Fruit fly (Drosophila melanogaster): ENCODE results near the gene Cpr72Ec.

Cpr72Ec gene

DNA sequence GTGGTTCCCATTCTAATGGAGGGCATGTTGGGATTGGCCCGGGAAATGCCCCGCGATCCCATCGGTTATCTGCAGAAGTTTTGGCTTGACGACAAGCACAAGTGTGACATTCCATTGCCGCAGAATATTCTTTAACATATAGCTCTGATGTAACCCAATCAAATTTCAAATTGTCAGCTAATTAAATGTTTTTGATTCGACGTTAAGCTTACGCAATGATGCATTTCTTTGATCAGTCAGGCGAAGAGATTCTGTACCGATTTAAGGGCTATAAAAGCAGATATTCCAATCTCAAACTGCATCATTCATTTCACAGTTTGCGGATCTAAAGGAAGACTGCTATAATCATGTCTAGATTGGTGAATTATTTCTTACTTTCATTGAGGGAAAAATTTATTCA, 35.5 kb downstream of the Cpr72Ec start, which contains the start of gene retinin:
Gene retinin (plus strand): TSS at position 301 of the 400 bp plus-strand sequence.
- TF ChIP-seq jim (GFP tag; optimal IDR thresholded peaks at IDR 0.05): no peak
- no peak for TF ChIP-seq Mio (GFP tag; optimal IDR thresholded peaks at IDR 0.05)
- no peak for TF ChIP-seq GATAd (GFP tag; optimal IDR thresholded peaks at IDR 0.05)
- no peak for TF ChIP-seq Myc (optimal IDR thresholded peaks at IDR 0.05)
- no peak for TF ChIP-seq tai (GFP tag; optimal IDR thresholded peaks at IDR 0.05)
- TF ChIP-seq Abd-B (GFP tag; optimal IDR thresholded peaks at IDR 0.05): no peak
- no peak for TF ChIP-seq br (GFP tag; optimal IDR thresholded peaks at IDR 0.05)
- TF ChIP-seq dl (GFP tag; optimal IDR thresholded peaks at IDR 0.05; ENCODE audit: insufficient read depth in 1 of 2, partially characterized antibody in 2 of 2): no peak
- no peak for TF ChIP-seq Vsx2 (GFP tag; optimal IDR thresholded peaks at IDR 0.05; ENCODE audit: partially characterized antibody)
- TF ChIP-seq HLH106 (tag; optimal IDR thresholded peaks at IDR 0.05): no peak
- no peak for TF ChIP-seq brk (GFP tag; optimal IDR thresholded peaks at IDR 0.05)
- no peak for TF ChIP-seq sv (GFP tag; optimal IDR thresholded peaks at IDR 0.05)
- TF ChIP-seq CG9705 (GFP tag; optimal IDR thresholded peaks at IDR 0.05): no peak
- TF ChIP-seq Dfd (GFP tag; optimal IDR thresholded peaks at IDR 0.05): no peak
- no peak for TF ChIP-seq Hnf4 (GFP tag; optimal IDR thresholded peaks at IDR 0.05)

DNA sequence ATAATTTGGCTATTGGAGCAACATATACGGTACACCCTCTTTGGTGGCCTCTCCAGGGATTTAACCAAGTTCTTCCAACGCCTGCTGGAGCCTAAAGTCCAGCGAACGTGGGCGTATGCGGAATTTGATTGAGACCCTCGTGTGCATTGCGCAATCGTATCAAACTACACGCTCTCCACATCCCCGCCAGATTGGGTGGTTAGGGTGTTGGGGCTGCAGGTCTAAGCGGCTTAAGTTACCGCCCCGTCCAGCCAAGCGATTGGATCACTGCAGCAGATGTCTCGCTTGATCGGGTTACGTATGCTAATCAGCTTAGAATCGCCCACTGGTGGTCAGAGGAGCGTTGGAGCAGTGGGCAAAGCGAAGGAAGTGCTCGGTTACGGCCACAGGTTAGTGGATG, 36.4 kb downstream of the Cpr72Ec start, which contains the start of gene CG33060:
Gene CG33060 (plus strand): TSS at position 301 of the 400 bp plus-strand sequence.
- no peak for TF ChIP-seq CG9705 (GFP tag; optimal IDR thresholded peaks at IDR 0.05)

DNA sequence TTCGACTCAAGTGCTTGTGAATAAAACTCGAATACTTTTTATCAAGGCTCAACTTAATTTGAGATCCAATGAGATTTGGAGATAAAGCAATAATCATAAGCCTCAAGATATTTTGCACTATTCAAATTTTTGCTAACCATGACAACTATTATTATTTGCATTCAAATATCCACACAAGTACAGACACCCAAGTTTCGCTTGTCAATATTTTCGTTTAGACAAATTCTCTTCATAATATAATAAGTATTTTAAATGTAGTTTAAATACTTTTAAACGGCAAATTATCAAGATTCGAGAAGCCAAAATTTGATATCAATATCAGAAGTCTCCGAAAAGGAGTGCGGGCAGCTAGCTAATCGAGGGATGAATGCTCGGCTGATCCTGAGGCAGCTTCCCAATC, 37.6 kb downstream of the Cpr72Ec start, which contains the start of gene CG33061:
Gene CG33061 (plus strand): TSS at position 301 of the 400 bp plus-strand sequence.
- no peak for TF ChIP-seq OdsH (GFP tag; optimal IDR thresholded peaks at IDR 0.05)
- no peak for TF ChIP-seq Jra (GFP tag; optimal IDR thresholded peaks at IDR 0.05)
- no peak for TF ChIP-seq Abd-B (GFP tag; optimal IDR thresholded peaks at IDR 0.05)
- no peak for TF ChIP-seq N (GFP tag; optimal IDR thresholded peaks at IDR 0.05)
- no peak for TF ChIP-seq pan (optimal IDR thresholded peaks at IDR 0.05)

DNA sequence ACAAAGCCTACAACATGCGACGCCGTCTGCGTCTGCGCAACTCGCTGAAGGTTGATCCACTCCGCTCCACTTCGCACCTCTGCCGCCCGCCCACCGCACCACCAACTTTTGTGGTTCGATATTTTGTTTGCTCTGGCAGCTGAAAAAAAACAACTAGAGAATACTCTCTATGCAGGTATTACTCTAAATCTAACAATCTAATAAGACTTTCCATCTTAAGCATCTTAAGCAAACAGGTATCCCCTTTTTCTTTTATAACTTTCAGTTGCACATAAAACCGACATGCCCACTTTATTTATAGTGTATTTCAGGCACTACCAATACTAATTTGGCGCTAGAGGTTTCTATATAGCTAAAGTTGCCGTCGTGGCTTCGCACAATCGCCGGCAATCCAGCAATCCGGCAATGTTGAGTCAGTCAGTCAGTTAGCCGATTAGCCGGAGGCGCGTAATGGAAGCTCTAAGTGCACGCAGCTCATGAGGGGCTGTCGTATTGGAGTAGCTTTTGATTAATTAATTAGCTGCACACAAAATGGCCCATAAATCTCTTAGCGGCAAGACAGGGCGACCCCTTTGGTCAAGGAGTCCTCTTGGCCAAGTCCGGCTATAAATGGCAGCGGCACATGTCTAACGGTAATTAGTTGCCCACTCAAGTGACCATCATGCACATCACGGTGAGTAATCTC, 38.8 kb downstream of the Cpr72Ec start, which contains the start of gene CG13058:
Gene CG13058 (plus strand): TSS at position 635 of the 685 bp plus-strand sequence.
- TF ChIP-seq dmrt93B (GFP tag; optimal IDR thresholded peaks at IDR 0.05) (no peak), sv (GFP tag; optimal IDR thresholded peaks at IDR 0.05) (peak; percentile 50), Vsx2 (GFP tag; optimal IDR thresholded peaks at IDR 0.05; ENCODE audit: partially characterized antibody) (no peak), pan (optimal IDR thresholded peaks at IDR 0.05) (no peak), Abd-B (GFP tag; optimal IDR thresholded peaks at IDR 0.05) (no peak), dsf (GFP tag; optimal IDR thresholded peaks at IDR 0.05; ENCODE audit: borderline replicate concordance) (no peak), brk (GFP tag; optimal IDR thresholded peaks at IDR 0.05) (no peak), fru (GFP tag; optimal IDR thresholded peaks at IDR 0.05) (no peak), OdsH (GFP tag; optimal IDR thresholded peaks at IDR 0.05) (no peak)

DNA sequence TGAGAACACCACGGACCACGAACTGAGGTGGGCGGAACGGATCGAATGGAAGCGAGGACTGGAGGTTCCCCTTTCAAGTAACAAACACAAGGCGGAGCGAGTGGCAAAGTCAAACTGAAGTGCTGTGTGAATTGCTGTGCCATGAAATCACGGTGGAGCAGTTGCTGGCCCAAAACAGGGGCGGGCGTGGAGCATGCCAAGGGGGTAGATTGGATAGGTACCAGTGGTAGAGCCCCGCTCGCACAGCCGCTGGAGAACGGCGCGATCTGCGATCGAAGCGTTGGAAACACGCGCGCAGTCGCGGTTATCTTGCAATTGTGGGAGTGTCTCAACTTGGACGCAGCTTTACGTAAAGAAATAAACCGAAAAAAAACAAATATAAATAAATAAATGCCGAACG, 39.4 kb downstream of the Cpr72Ec start, which contains the start of gene CG13038:
Gene CG13038 (minus strand): TSS at position 118 of the 400 bp plus-strand sequence.
- no peak for TF ChIP-seq pan (optimal IDR thresholded peaks at IDR 0.05)
- no peak for TF ChIP-seq HLH106 (tag; optimal IDR thresholded peaks at IDR 0.05)
- TF ChIP-seq Rel (GFP tag; optimal IDR thresholded peaks at IDR 0.05): no peak
- no peak for TF ChIP-seq Rel (tag; optimal IDR thresholded peaks at IDR 0.05)
- TF ChIP-seq h (GFP tag; optimal IDR thresholded peaks at IDR 0.05): peak; percentile 8
- TF ChIP-seq fru (GFP tag; optimal IDR thresholded peaks at IDR 0.05): peak; percentile 7

DNA sequence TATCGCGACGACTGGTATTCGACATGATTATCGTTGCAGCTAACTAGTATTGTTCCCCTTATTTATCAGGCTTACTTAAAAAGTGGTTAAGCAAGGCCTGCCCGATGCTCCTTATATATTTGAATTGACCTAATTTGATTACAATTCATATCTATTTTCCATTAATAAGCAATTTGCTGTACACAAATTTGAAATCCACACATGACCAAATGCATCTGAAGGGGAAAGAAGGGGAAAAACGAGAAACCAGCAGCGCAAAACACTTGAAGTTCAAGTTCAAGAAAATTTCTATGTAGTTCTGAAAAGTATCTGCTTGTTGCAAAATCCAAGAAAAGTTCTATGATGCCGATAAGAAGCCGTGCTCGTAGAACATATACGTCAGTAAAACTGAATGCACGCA, 40.5 kb downstream of the Cpr72Ec start, which contains the start of the genes CG13040 and CG13039:
Gene CG13040 (minus strand): TSS at position 101 of the 400 bp plus-strand sequence.
Gene CG13039 (minus strand): TSS at position 106 of the 400 bp plus-strand sequence.
- TF ChIP-seq usp (GFP tag; optimal IDR thresholded peaks at IDR 0.05): no peak
- no peak for TF ChIP-seq woc (GFP tag; optimal IDR thresholded peaks at IDR 0.05)
- TF ChIP-seq Mio (GFP tag; optimal IDR thresholded peaks at IDR 0.05): no peak
- TF ChIP-seq jim (GFP tag; optimal IDR thresholded peaks at IDR 0.05): no peak
- no peak for TF ChIP-seq Vsx2 (GFP tag; optimal IDR thresholded peaks at IDR 0.05; ENCODE audit: partially characterized antibody)
- TF ChIP-seq Dfd (GFP tag; optimal IDR thresholded peaks at IDR 0.05): no peak
- TF ChIP-seq CG9705 (GFP tag; optimal IDR thresholded peaks at IDR 0.05): no peak
- TF ChIP-seq dsf (GFP tag; optimal IDR thresholded peaks at IDR 0.05; ENCODE audit: borderline replicate concordance): no peak
- no peak for TF ChIP-seq pan (optimal IDR thresholded peaks at IDR 0.05)

Data from whole organism, wandering third instar larva.